Fruit fly (Drosophila melanogaster) whole organism, wandering third instar larva: ENCODE results near the gene eIF4E5.
A peak's percentile ranks its signal among the peaks of the same experiment; 100 is the strongest.

Experiments
- Abd-B ChIP-seq: fragments of >200 bp; optimal IDR thresholded peaks from 2 replicates; lab custom pipeline; 2017; ENCODE audit warnings: missing biosample characterization, missing genetic modification characterization
- CG32264 ChIP-seq: fragments of 200-800 bp; sonication (Bioruptor generic); optimal IDR thresholded peaks from 2 replicates; lab custom pipeline; 2016; ENCODE audit warnings: missing biosample characterization, missing genetic modification characterization
- CG9705 ChIP-seq: fragments of 200-800 bp; sonication (Bioruptor generic); optimal IDR thresholded peaks from 2 replicates; lab custom pipeline; 2018; ENCODE audit warnings: missing biosample characterization, mild to moderate bottlenecking, missing genetic modification characterization
- Dfd ChIP-seq: fragments of >200 bp; optimal IDR thresholded peaks from 2 replicates; lab custom pipeline; 2017; ENCODE audit warnings: missing biosample characterization, missing genetic modification characterization
- GATAd ChIP-seq: sonication (Bioruptor generic); optimal IDR thresholded peaks from 2 replicates; lab custom pipeline; 2016; ENCODE audit warnings: missing biosample characterization, missing genetic modification characterization
- HLH106 ChIP-seq: fragments of 200-800 bp; optimal IDR thresholded peaks from 3 replicates; lab custom pipeline; 2019; ENCODE audit warnings: missing biosample characterization, mild to moderate bottlenecking, missing genetic modification characterization, moderate library complexity
- Hnf4 ChIP-seq: fragments of 200-800 bp; sonication (Bioruptor generic); optimal IDR thresholded peaks from 2 replicates; lab custom pipeline; 2016; ENCODE audit warnings: missing biosample characterization, mild to moderate bottlenecking, missing genetic modification characterization
- Hr78 ChIP-seq: fragments of >200 bp; optimal IDR thresholded peaks from 2 replicates; lab custom pipeline; 2017; ENCODE audit warnings: missing biosample characterization, missing genetic modification characterization
- Hr83 ChIP-seq: fragments of 200-300 bp; sonication (Bioruptor generic); optimal IDR thresholded peaks from 2 replicates; lab custom pipeline; 2016; ENCODE audit warnings: missing biosample characterization, mild to moderate bottlenecking, missing genetic modification characterization, moderate library complexity; ENCODE audit not compliant: poor library complexity, severe bottlenecking
- Mio ChIP-seq: sonication (Bioruptor generic); optimal IDR thresholded peaks from 2 replicates; lab custom pipeline; 2016; ENCODE audit warnings: missing biosample characterization, missing genetic modification characterization
- N ChIP-seq: fragments of >200 bp; optimal IDR thresholded peaks from 2 replicates; lab custom pipeline; 2018; ENCODE audit warnings: missing biosample characterization, missing external identifiers, missing genetic modification characterization
- OdsH ChIP-seq: fragments of 200-800 bp; sonication (Bioruptor generic); optimal IDR thresholded peaks from 2 replicates; lab custom pipeline; 2016; ENCODE audit warnings: missing biosample characterization, mild to moderate bottlenecking, missing genetic modification characterization
- Rel ChIP-seq, 2 experiments: fragments of 200-800 bp; sonication (Bioruptor generic) in 1 of 2; optimal IDR thresholded peaks; 2 replicates in 1 of 2; 3 replicates in 1 of 2; lab custom pipeline; 2016 to 2019; ENCODE audit warnings: mild to moderate bottlenecking in 2 of 2, missing biosample characterization in 2 of 2, missing genetic modification characterization in 2 of 2, moderate library complexity in 1 of 2
- Sp1 ChIP-seq: fragments of 200-800 bp; sonication (Bioruptor generic); optimal IDR thresholded peaks from 3 replicates; lab custom pipeline; 2019; ENCODE audit warnings: missing biosample characterization, mild to moderate bottlenecking, missing genetic modification characterization, moderate library complexity
- Vsx2 ChIP-seq: fragments of 200-300, 225-300 bp; sonication (Bioruptor generic); optimal IDR thresholded peaks from 2 replicates; lab custom pipeline; 2018; ENCODE audit warnings: missing biosample characterization, missing genetic modification characterization; ENCODE audit not compliant: partially characterized antibody
- br ChIP-seq: fragments of 200-800 bp; sonication (Bioruptor generic); optimal IDR thresholded peaks from 2 replicates; lab custom pipeline; 2016; ENCODE audit warnings: missing biosample characterization, missing genetic modification characterization
- brk ChIP-seq: fragments of 200-800 bp; sonication (Bioruptor generic); optimal IDR thresholded peaks from 2 replicates; lab custom pipeline; 2016; ENCODE audit warnings: missing biosample characterization, mild to moderate bottlenecking, missing genetic modification characterization
- dmrt93B ChIP-seq: fragments of 200-800 bp; sonication (Bioruptor generic); optimal IDR thresholded peaks from 2 replicates; lab custom pipeline; 2018; ENCODE audit warnings: missing biosample characterization, mild to moderate bottlenecking, missing genetic modification characterization
- dsf ChIP-seq: sonication (Bioruptor generic); optimal IDR thresholded peaks from 2 replicates; lab custom pipeline; 2016; ENCODE audit warnings: missing biosample characterization, missing genetic modification characterization, borderline replicate concordance
- ey ChIP-seq: fragments of 200-800 bp; sonication (Bioruptor generic); optimal IDR thresholded peaks from 2 replicates; lab custom pipeline; 2016; ENCODE audit warnings: missing biosample characterization, missing genetic modification characterization
- fru ChIP-seq: fragments of 200-800 bp; sonication (Bioruptor generic); optimal IDR thresholded peaks from 3 replicates; lab custom pipeline; 2016; ENCODE audit warnings: missing biosample characterization, mild to moderate bottlenecking, missing genetic modification characterization
- jim ChIP-seq: fragments of 175-275, 200-325 bp; sonication (Bioruptor generic); optimal IDR thresholded peaks from 2 replicates; lab custom pipeline; 2016; ENCODE audit warnings: missing biosample characterization, mild to moderate bottlenecking, missing genetic modification characterization
- pan ChIP-seq: fragments of >200 bp; optimal IDR thresholded peaks from 2 replicates; lab custom pipeline; 2017
- psq ChIP-seq: fragments of 200-800 bp; sonication (Bioruptor generic); optimal IDR thresholded peaks from 3 replicates; lab custom pipeline; 2017; ENCODE audit warnings: missing biosample characterization, mild to moderate bottlenecking, missing genetic modification characterization, moderate library complexity
- sage ChIP-seq: fragments of 200-800 bp; sonication (Bioruptor generic); optimal IDR thresholded peaks from 2 replicates; lab custom pipeline; 2016; ENCODE audit warnings: missing biosample characterization, mild to moderate bottlenecking, missing genetic modification characterization
- sv ChIP-seq: fragments of 200-800 bp; sonication (Bioruptor generic); optimal IDR thresholded peaks from 3 replicates; lab custom pipeline; 2016; ENCODE audit warnings: missing biosample characterization, missing genetic modification characterization
- tai ChIP-seq: sonication (Bioruptor generic); optimal IDR thresholded peaks from 2 replicates; lab custom pipeline; 2016; ENCODE audit warnings: missing biosample characterization, missing genetic modification characterization
- usp ChIP-seq: fragments of >200 bp; optimal IDR thresholded peaks from 2 replicates; lab custom pipeline; 2017; ENCODE audit warnings: missing biosample characterization, missing genetic modification characterization

Gene eIF4E5

DNA sequence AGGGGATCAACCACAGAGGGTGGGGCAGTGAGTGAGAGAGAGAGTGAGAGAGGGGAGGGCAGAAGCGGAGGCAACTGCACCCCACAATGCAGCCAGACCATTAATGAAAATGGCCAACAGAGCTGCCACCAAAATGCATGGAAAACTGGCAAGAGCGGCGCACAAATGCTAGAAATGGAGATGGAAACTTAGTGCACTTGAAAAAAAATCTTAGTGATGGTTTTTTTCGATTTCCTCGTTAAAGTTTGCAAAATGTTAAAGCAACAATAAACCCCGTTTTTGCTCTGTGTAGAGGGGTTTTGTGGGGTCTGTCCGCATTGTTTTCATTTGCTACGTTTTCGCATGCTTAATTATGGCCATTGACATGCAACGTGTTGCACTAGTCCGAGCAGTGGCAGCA lies 17.2 kb upstream of the eIF4E5 start:
- TF ChIP-seq N (no peak), usp (GFP tag; lab: Kevin White, UChicago) (no peak), OdsH (GFP tag; lab: Kevin White, UChicago) (no peak), pan (lab: Kevin White, UChicago) (no peak), brk (GFP tag; lab: Kevin White, UChicago) (no peak)

DNA sequence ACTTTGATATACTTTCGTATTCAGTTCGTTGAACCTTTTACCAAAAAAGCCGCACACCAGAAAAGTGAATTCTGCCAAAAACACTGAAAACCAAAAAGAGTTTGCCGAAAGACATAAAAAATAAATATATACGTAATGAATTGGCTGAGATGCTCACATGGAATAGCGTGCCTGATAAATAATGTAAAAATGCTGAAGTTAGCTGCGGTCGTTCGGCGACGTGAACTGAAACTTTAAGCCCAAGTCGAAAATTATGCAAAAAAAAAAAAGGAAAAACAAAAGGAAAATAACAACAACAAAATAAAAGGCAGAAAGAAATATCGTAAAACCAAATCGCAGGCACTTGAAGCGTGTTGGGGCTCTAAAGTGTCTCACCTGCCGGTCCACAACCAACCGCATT lies 15.1 kb upstream of the eIF4E5 start:
- no peak for TF ChIP-seq HLH106 (tag; lab: Kevin White, UChicago)
- no peak for TF ChIP-seq ey (GFP tag; lab: Kevin White, UChicago)
- no peak for TF ChIP-seq Hr78 (GFP tag; lab: Kevin White, UChicago)
- no peak for TF ChIP-seq GATAd (GFP tag; lab: Kevin White, UChicago)
- no peak for TF ChIP-seq dsf (GFP tag; lab: Kevin White, UChicago)
- TF ChIP-seq Vsx2 = no peak
- no peak for TF ChIP-seq OdsH (GFP tag; lab: Kevin White, UChicago)

DNA sequence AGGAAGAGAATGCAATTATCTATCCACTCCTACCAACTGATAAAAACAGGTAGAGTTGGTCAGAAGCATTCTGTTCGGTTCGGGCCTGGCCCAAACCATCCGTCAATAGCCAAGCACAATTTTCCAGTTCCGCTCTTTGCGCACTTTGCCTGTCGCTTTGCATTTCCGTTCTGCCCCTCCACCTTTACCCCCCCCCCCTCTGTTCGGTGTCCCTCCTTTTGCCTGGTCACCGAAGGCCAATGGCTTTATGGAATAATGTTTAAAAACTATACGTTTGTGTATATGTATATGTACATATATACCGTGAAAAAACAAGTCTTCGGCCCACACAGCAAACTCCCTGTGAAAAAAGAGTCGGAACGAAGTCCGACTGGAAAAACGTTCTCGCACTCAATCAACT lies 13.6 kb upstream of the eIF4E5 start:
- TF ChIP-seq dsf (GFP tag; lab: Kevin White, UChicago) (no peak), Dfd (GFP tag; lab: Kevin White, UChicago) (peak; percentile 18), dmrt93B (GFP tag; lab: Kevin White, UChicago) (no peak)

DNA sequence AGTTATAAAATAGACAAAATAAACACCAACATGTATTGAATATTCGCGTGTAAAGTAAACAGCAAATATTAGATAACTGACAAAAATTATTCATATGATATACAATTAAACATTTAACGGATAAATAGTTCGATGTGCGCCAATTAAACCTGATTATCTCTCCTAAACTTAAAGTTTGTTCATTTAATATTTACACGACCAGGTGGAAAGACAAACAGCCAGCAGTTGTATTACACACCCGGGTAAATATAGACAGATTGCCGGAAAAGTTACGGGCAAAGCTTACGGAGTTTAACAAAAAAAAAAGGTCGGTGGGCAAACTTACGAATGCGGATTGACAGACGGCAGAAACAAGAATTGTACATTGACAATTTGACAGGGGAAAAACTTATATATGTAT lies 12.6 kb upstream of the eIF4E5 start:
- TF ChIP-seq sage (GFP tag; lab: Kevin White, UChicago) (no peak), dmrt93B (GFP tag; lab: Kevin White, UChicago) (no peak), Rel (GFP tag; optimal IDR thresholded peaks at IDR 0.05; lab: Kevin White, UChicago) (no peak), Rel (tag; optimal IDR thresholded peaks at IDR 0.05; lab: Kevin White, UChicago) (no peak), brk (GFP tag; lab: Kevin White, UChicago) (no peak)
- TF ChIP-seq, all 38 proteins: peak for 0

DNA sequence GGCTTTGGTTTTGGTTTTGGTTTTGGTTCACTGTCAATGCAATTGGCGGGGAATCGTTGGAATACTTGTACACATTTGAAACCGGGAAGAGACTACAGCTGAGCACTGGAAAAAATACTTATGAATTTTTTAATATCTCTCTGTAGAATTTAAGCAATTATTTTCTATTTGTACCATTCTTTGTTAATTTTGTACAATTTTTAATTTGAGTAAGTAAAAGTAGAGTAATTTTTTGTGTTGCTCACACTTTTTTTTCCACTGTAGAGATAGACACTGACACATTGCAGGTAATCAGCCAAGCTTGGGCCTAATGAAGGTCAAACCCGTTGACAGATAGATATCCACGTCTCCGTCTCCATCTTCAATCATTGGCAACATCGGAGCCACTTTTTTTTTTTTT lies 11.4 kb upstream of the eIF4E5 start:
- TF ChIP-seq dmrt93B (GFP tag; lab: Kevin White, UChicago) (no peak), sv (no peak), br (GFP tag; lab: Kevin White, UChicago) (no peak)

DNA sequence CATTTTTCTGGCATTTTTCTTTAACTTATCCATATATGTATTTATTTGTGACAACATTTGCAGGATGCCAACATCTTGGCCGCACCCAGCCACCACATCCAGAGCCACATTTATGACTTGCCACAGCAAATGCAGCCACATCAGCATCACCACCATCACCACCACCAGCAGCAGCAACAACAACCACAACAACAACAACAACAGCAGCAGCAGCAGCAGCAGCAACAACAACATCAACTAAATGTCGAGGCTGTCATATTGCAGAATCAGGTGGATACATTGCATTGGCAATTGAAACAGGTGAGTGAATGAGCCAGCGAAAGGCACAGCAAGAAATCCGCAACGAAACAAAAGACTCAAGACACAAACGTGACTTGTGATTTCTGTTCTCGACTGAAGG lies 4.7 kb upstream of the eIF4E5 start:
- TF ChIP-seq Dfd (GFP tag; lab: Kevin White, UChicago) (peak; percentile 91), Hr83 (no peak), Mio (GFP tag; lab: Kevin White, UChicago) (no peak)

DNA sequence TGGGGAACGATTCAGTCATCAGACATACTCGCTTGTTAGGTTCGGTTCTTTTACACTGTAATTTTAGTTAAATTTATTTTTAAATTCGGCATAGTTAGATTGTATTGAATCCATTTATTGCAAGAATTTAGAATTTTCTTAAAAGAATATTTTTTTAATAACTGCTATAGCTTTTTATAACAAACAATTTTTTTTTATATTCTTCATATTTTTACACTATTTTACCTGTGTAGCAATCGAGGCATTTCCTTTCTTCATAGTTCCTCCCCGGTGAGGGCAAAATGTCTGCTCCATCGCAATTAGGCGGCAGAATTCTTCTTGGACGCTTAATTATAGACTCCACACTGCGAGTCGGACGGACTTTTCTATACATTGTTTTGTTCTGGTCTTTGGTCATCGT lies 4.1 kb upstream of the eIF4E5 start:
- TF ChIP-seq Rel (GFP tag; optimal IDR thresholded peaks at IDR 0.05; lab: Kevin White, UChicago) (no peak), Rel (tag; optimal IDR thresholded peaks at IDR 0.05; lab: Kevin White, UChicago) (no peak), Hnf4 (GFP tag; lab: Kevin White, UChicago) (no peak), Vsx2 (no peak), OdsH (GFP tag; lab: Kevin White, UChicago) (no peak), jim (no peak)

DNA sequence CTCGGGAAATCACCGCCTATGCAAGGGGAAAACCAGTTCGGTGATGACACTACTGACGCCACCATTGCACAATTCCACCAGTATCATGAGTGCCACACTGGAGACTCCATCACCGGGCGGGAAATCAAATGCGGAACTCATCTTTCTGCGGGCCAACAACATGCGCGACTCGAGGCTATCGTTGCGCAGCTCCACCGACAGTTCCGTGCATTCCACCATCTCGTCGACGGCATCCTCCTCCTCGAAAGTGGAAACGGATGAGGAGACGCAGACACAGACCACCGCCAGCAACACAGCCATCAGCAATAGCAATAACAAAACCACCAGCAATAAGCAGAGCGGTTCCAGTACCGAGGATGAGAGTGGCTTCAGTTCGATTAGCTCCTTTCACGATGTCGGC lies 840 bp upstream of the eIF4E5 start:
- TF ChIP-seq Hr78 (GFP tag; lab: Kevin White, UChicago) (no peak), Sp1 (GFP tag; lab: Kevin White, UChicago) (no peak), pan (lab: Kevin White, UChicago) (no peak), dsf (GFP tag; lab: Kevin White, UChicago) (no peak), CG32264 (no peak), tai (GFP tag; lab: Kevin White, UChicago) (no peak), Rel (GFP tag; optimal IDR thresholded peaks at IDR 0.05; lab: Kevin White, UChicago) (no peak), Rel (tag; optimal IDR thresholded peaks at IDR 0.05; lab: Kevin White, UChicago) (no peak), psq (no peak), Abd-B (no peak), brk (GFP tag; lab: Kevin White, UChicago) (no peak), ey (GFP tag; lab: Kevin White, UChicago) (no peak), CG9705 (GFP tag; lab: Kevin White, UChicago) (no peak), fru (no peak), Mio (GFP tag; lab: Kevin White, UChicago) (no peak), br (GFP tag; lab: Kevin White, UChicago) (no peak)
- TF ChIP-seq, all 38 proteins: peak for 0
